Worm (Caenorhabditis elegans) whole organism, late embryonic: ENCODE results near the gene pms-2.

ENCODE experiments used
- K02D7.2 ChIP-seq: sonication (generic microtip); optimal IDR thresholded peaks from 2 replicates; lab custom pipeline; 2017; ENCODE audit warnings: mild to moderate bottlenecking, missing genetic modification characterization, missing compliant biosample characterization
- lin-11 ChIP-seq: fragments of 200-800 bp; sonication (Bioruptor generic); optimal IDR thresholded peaks from 2 replicates; lab custom pipeline; 2018; ENCODE audit warnings: mild to moderate bottlenecking, missing genetic modification characterization, missing compliant biosample characterization
- nfya-1 ChIP-seq: sonication (generic microtip); optimal IDR thresholded peaks from 2 replicates; lab custom pipeline; 2017; ENCODE audit warnings: missing genetic modification characterization, mild to moderate bottlenecking, missing compliant biosample characterization, antibody characterized with exemption, moderate library complexity
- pha-4 ChIP-seq: fragments of 150-350 bp; optimal IDR thresholded peaks from 2 replicates; lab custom pipeline; 2018; ENCODE audit warnings: missing biosample characterization, missing genetic modification reagents, missing genetic modification characterization
- pqm-1 ChIP-seq: sonication (generic microtip); optimal IDR thresholded peaks from 2 replicates; lab custom pipeline; 2016; ENCODE audit warnings: missing genetic modification characterization, missing compliant biosample characterization
- sox-4 ChIP-seq: sonication (generic microtip); optimal IDR thresholded peaks from 2 replicates; lab custom pipeline; 2017; ENCODE audit warnings: mild to moderate bottlenecking, missing genetic modification characterization, inconsistent platforms, missing compliant biosample characterization
- syd-9 ChIP-seq: sonication (generic microtip); optimal IDR thresholded peaks from 2 replicates; lab custom pipeline; 2016; ENCODE audit warnings: mild to moderate bottlenecking, missing genetic modification characterization, moderate library complexity, missing compliant biosample characterization
- tbx-7 ChIP-seq: sonication (generic microtip); optimal IDR thresholded peaks from 2 replicates; lab custom pipeline; 2016; ENCODE audit warnings: missing genotype, missing genetic modification characterization, missing compliant biosample characterization
- ttx-3 ChIP-seq: sonication (generic microtip); optimal IDR thresholded peaks from 2 replicates; lab custom pipeline; 2016; ENCODE audit warnings: missing genetic modification reagents, missing genetic modification characterization, missing compliant biosample characterization
- unc-42 ChIP-seq: sonication (generic microtip); optimal IDR thresholded peaks from 2 replicates; lab custom pipeline; 2016; ENCODE audit warnings: missing genotype, missing genetic modification characterization, missing compliant biosample characterization
- unc-86 ChIP-seq: sonication (generic microtip); optimal IDR thresholded peaks from 2 replicates; lab custom pipeline; 2016; ENCODE audit warnings: missing genetic modification characterization, missing compliant biosample characterization

DNA sequence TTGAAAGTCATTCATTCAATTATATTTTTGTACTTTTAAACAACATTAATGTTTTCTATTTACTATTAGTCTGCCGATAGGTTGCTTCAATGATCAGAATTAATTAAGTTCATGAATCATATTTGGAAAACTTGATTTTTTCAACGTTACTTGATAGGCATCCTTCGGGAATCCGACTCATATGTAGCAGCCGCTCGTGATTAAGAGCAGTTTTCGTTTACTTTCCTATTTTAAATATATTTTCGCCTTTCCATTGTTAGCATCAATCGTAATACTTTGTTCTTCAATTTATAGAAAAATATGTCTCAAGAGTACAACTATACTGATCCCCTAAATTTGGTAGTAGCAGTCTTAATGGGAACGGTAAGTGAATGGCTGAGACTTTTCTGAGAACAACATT, 10.4 kb upstream of the pms-2 start, which contains the start of gene srx-90:
- TF ChIP-seq unc-42, result no peak
- no peak for TF ChIP-seq sox-4 (tag; lab: Kevin White, UChicago)
- TF ChIP-seq ttx-3 (tag; lab: Kevin White, UChicago), result no peak
- no peak for TF ChIP-seq unc-86 (tag; lab: Kevin White, UChicago)
- TF ChIP-seq lin-11, result no peak
- no peak for TF ChIP-seq K02D7.2 (tag; lab: Kevin White, UChicago)
- TF ChIP-seq nfya-1, result no peak
- no peak for TF ChIP-seq pha-4 (tag; lab: Kevin White, UChicago)
- no peak for TF ChIP-seq pqm-1 (tag; lab: Kevin White, UChicago)
- TF ChIP-seq syd-9 (tag; lab: Kevin White, UChicago), result no peak
- TF ChIP-seq tbx-7 (tag; lab: Kevin White, UChicago), result no peak
